Worm (Caenorhabditis elegans): ENCODE results near the gene T16G12.8.
"Not testable (repeated sequence)": the region's sequence is repeated elsewhere in the genome, so short reads cannot be mapped to it uniquely, and the experiment has no call there.

DNA sequence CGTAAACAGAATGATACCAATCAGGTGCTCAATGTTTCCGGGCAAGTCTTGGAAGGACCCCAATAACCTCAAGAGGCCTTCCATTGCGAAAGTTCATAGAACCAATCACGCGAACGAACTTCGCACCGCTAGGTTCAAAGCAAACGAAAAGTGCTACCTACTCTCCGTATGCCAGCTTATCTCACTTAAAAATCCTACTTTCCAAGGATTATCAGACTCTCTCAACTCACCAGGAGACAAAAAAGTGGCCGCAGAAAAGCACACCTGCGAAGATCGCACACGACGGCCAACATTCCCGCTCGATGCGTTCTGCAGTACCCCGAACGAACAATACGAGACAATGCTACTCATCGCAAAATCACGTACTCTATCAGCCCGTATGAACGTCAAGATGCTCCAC is 5.8 kb upstream of the T16G12.8 start, which contains the start of gene T16G12.12:
- TF ChIP-seq fos-1 (tag; optimal IDR thresholded peaks at IDR 0.05); C04F5.9 (tag; optimal IDR thresholded peaks at IDR 0.05); ama-1 (optimal IDR thresholded peaks at IDR 0.05); nhr-76 (tag; optimal IDR thresholded peaks at IDR 0.05): not testable (repeated sequence)
